Worm (Caenorhabditis elegans) whole organism, L4 larva: Measurements from ENCODE around the gene W09G12.10.

ENCODE experiments used
- ceh-82 ChIP-seq: sonication (generic microtip); optimal IDR thresholded peaks from 2 replicates; lab custom pipeline; 2017; ENCODE audit warnings: missing biosample characterization, missing genetic modification characterization
- duxl-1 ChIP-seq: sonication (generic microtip); optimal IDR thresholded peaks from 2 replicates; lab custom pipeline; 2016; ENCODE audit warnings: mild to moderate bottlenecking, missing genetic modification characterization, moderate library complexity, missing compliant biosample characterization; ENCODE audit not compliant: poor library complexity
- fos-1 ChIP-seq: fragments of 150-350 bp; optimal IDR thresholded peaks from 2 replicates; lab custom pipeline; 2014; ENCODE audit warnings: missing biosample characterization, missing genetic modification characterization
- mxl-2 ChIP-seq: fragments of 200-800 bp; sonication (Bioruptor generic); conservative IDR thresholded peaks from 2 replicates; pipeline ENCODE4 v1.3.6; 2022; ENCODE audit warnings: missing genetic modification reagents, missing genetic modification characterization, missing compliant biosample characterization
- nhr-111 ChIP-seq: fragments of 200-800 bp; sonication (Bioruptor generic); optimal IDR thresholded peaks from 2 replicates; lab custom pipeline; 2018; ENCODE audit warnings: mild to moderate bottlenecking, missing genetic modification characterization, missing compliant biosample characterization
- unc-62 ChIP-seq, 3 experiments: fragments of 150-350 bp in 1 of 3; sonication (generic microtip); optimal IDR thresholded peaks in 2 of 3; peaks in 1 of 3; 1 replicate in 1 of 3; 2 replicates in 2 of 3; lab custom pipeline; 2014 to 2017; ENCODE audit warnings: missing biosample characterization in 3 of 3, missing genetic modification characterization in 3 of 3, missing genetic modification reagents in 3 of 3, missing genotype in 1 of 3

- TF ChIP-seq nhr-111 (GFP tag; lab: Kevin White, UChicago) (no peak), mxl-2 (GFP tag; lab: Robert Waterston, UW) (no peak), duxl-1 (tag; lab: Kevin White, UChicago) (no peak), unc-62 (GFP tag; optimal IDR thresholded peaks at IDR 0.05 in 1 of 2; lab: Kevin White, UChicago) (peak in 1 of 2 experiments; percentile 97), unc-62 (tag; optimal IDR thresholded peaks at IDR 0.05; lab: Kevin White, UChicago) (no peak), fos-1 (tag; lab: Kevin White, UChicago) (no peak), ceh-82 (no peak)
These were observed 40.8 kb upstream of the W09G12.10 start for ce11 chrIV:1261930-1262329.
